Worm (Caenorhabditis elegans) whole organism, L2 larva: Measurements from ENCODE around the gene K08C7.1.

ENCODE experiments used
- R02D3.7 ChIP-seq: fragments of 150-350 bp; optimal IDR thresholded peaks from 2 replicates; lab custom pipeline; 2014; ENCODE audit warnings: missing biosample characterization, missing genetic modification characterization
- ZK546.5 ChIP-seq: sonication (generic microtip); optimal IDR thresholded peaks from 2 replicates; lab custom pipeline; 2017; ENCODE audit warnings: missing biosample characterization, missing genetic modification characterization
- alr-1 ChIP-seq: fragments of 150-350 bp; optimal IDR thresholded peaks from 2 replicates; lab custom pipeline; 2014; ENCODE audit warnings: missing biosample characterization, missing genetic modification characterization
- aly-2 ChIP-seq: fragments of 150-350 bp; optimal IDR thresholded peaks from 2 replicates; lab custom pipeline; 2014; ENCODE audit warnings: missing biosample characterization, missing genetic modification characterization
- ama-1 ChIP-seq: fragments of 150-350 bp; optimal IDR thresholded peaks from 2 replicates; lab custom pipeline; 2018; ENCODE audit warnings: inconsistent platforms
- egl-27 ChIP-seq: sonication (generic microtip); optimal IDR thresholded peaks from 3 replicates; lab custom pipeline; 2017; ENCODE audit warnings: missing biosample characterization, missing genetic modification reagents, missing genetic modification characterization
- nhr-21 ChIP-seq: fragments of 150-350 bp; optimal IDR thresholded peaks from 2 replicates; lab custom pipeline; 2014; ENCODE audit warnings: missing biosample characterization, missing genetic modification characterization
- snpc-4 ChIP-seq: fragments of 150-350 bp; optimal IDR thresholded peaks from 2 replicates; lab custom pipeline; 2014; ENCODE audit warnings: missing biosample characterization, missing genetic modification characterization
- unc-62 ChIP-seq: fragments of 150-350 bp; optimal IDR thresholded peaks from 2 replicates; lab custom pipeline; 2014; ENCODE audit warnings: missing biosample characterization, missing genetic modification reagents, missing genetic modification characterization

ce11 chrIV:10698486-10698885 is 41.9 kb downstream of the K08C7.1 start:
- TF ChIP-seq nhr-21 (tag; lab: Kevin White, UChicago) (no peak), egl-27 (no peak), unc-62 (no peak), snpc-4 (no peak), aly-2 (no peak), R02D3.7 (tag; lab: Kevin White, UChicago) (no peak), ama-1 (no peak), ZK546.5 (tag; lab: Kevin White, UChicago) (no peak), alr-1 (no peak)
